Worm (Caenorhabditis elegans): ENCODE measurements around the gene nhr-203.

nhr-203 gene

DNA sequence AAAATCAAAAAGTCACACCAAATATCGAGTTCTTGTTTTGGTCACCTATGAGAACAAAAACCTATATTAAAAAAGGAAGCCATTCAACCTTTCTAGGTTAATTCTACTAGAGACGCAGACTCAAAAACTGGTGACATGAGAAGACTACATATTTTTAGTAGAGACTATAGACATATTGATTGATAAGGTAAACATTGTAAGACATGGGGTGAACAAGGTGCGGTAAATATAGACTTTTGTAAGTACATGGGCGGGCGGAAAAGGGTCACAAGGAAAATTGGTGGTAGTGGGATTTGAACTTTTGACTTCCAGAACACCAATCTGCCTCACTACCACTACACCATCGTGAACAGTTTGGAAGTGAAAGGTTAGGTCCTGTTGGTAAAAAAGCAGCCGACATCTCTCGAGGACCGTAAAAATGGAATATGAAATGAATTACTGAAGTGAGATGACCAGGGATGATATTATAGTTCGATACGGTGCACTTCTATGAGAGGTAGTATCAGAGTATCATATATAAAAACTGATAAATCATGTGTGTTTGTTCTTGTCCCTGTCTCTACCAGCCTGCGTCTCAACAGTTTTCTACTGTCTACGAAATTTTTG, 24.8 kb downstream of the nhr-203 start, which contains the start of gene nhr-212:
Gene nhr-212 (plus strand): TSS at position 573 of the 606 bp plus-strand sequence.
- TF ChIP-seq unc-62 (GFP tag; optimal IDR thresholded peaks at IDR 0.05): no peak
- TF ChIP-seq pha-4 (tag; optimal IDR thresholded peaks at IDR 0.05): peak; percentile 6
- TF ChIP-seq ceh-39 (tag; optimal IDR thresholded peaks at IDR 0.05): no peak

DNA sequence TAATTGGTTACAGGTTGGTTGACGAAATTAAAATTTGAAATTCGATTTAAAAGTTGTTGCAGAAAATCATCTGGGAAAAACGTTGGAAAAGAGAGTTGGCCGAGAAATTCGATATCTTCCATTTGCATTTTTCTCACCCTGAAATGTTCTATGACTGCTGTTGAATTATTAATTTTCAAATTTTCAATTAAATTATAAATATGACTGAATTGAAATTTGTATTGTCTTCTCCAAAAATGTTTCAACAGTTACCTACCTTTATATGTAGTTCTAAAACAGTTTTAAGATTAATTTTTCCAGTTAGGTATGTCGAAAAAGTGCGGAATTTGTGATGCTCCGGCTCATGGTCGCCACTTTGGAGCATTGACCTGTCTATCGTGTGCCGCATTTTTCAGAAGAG, 27.1 kb downstream of the nhr-203 start, which contains the start of gene nhr-211:
Gene nhr-211 (plus strand): TSS at position 301 of the 400 bp plus-strand sequence.
- TF ChIP-seq snpc-4 (tag; optimal IDR thresholded peaks at IDR 0.05) (no peak), hlh-1 (tag; optimal IDR thresholded peaks at IDR 0.05) (no peak), ham-2 (GFP tag; optimal IDR thresholded peaks at IDR 0.05) (no peak), mls-2 (tag; optimal IDR thresholded peaks at IDR 0.05) (no peak), bed-3 (GFP tag; optimal IDR thresholded peaks at IDR 0.05) (no peak), tbx-8 (GFP tag; optimal IDR thresholded peaks at IDR 0.05) (no peak), ceh-83 (GFP tag; optimal IDR thresholded peaks at IDR 0.05) (no peak)

DNA sequence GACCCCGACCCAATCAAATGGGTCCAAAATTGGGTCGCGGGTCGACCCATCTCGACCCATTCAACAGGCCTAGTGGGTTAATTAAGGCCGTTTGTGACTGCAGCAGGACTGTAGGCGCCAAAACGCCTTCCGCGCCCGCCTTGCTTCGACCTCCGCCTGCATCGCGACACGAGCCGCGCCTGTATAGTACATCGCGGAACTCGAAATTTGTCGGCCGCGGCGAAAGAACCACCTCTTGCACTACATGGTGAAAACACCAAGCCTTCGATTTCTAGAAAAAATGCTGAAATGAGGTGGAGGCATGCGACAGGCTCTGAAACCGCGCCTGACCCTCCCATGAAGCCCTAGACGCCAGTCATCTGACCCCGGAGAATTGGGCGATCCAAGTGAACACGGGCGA, 28.4 kb downstream of the nhr-203 start:
- TF ChIP-seq nhr-28 (tag; optimal IDR thresholded peaks at IDR 0.05): no peak
- TF ChIP-seq M03D4.4 (tag; optimal IDR thresholded peaks at IDR 0.05): no peak
- no peak for TF ChIP-seq bed-3 (GFP tag; optimal IDR thresholded peaks at IDR 0.05)
- no peak for TF ChIP-seq sem-2 (GFP tag; optimal IDR thresholded peaks at IDR 0.05)
- TF ChIP-seq unc-62 (GFP tag; optimal IDR thresholded peaks at IDR 0.05): no peak
- no peak for TF ChIP-seq ceh-83 (GFP tag; optimal IDR thresholded peaks at IDR 0.05)
- no peak for TF ChIP-seq drap-1 (GFP tag; optimal IDR thresholded peaks at IDR 0.05)

DNA sequence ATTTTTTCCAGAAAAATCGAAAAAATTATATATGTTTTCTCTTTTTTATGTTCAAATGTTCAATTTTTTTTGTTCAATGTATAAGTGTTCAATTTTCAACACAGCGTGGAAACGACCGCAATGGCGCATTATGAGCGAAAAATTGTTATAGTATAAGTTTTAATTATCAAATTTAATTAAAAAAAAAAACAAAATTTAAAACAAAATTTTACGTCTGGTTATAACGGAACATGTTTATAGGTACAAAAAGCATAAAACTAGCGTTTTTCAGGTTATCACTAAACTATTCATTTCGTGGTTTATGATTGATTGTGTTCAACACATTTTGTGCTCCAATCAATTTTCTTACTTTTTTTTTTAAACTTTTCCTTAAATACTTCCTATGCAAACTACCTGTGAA, 29.7 kb downstream of the nhr-203 start, which contains the start of gene nhr-106:
Gene nhr-106 (plus strand): TSS at position 301 of the 400 bp plus-strand sequence.
- TF ChIP-seq ceh-39 (tag; optimal IDR thresholded peaks at IDR 0.05): no peak
- TF ChIP-seq hlh-1 (tag; optimal IDR thresholded peaks at IDR 0.05): no peak
- no peak for TF ChIP-seq unc-120 (tag; optimal IDR thresholded peaks at IDR 0.05; ENCODE audit: poor library complexity, severe bottlenecking)
- TF ChIP-seq flh-1 (GFP tag; optimal IDR thresholded peaks at IDR 0.05): no peak
- no peak for TF ChIP-seq nhr-237 (tag; optimal IDR thresholded peaks at IDR 0.05)
- no peak for TF ChIP-seq lsy-2 (tag; optimal IDR thresholded peaks at IDR 0.05)
- TF ChIP-seq mls-2 (tag; optimal IDR thresholded peaks at IDR 0.05): no peak
- no peak for TF ChIP-seq unc-39 (tag; optimal IDR thresholded peaks at IDR 0.05)
- TF ChIP-seq nhr-2 (tag; optimal IDR thresholded peaks at IDR 0.05): no peak
- no peak for TF ChIP-seq nhr-12 (tag; optimal IDR thresholded peaks at IDR 0.05)
- TF ChIP-seq ham-2 (GFP tag; optimal IDR thresholded peaks at IDR 0.05): no peak
- TF ChIP-seq snpc-4 (tag; optimal IDR thresholded peaks at IDR 0.05): no peak

DNA sequence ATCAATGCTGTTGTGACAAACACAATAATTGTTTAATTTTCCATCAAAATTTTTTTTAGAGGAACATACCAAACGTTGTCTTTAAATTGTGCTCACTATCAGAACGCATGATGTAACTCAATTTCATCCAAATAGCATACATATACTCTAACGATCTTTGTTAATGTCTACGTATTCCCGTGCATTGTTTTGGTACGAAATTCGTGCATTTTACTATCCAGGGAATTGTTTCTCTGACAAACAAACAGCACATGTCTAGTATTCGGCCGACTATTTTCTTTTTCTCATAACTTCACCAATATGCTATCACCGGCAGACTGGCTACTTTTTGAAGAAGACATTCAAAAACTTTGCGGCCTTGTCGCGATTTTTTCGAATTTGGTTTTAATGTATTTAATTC, 31.8 kb downstream of the nhr-203 start, which contains the start of gene str-196:
Gene str-196 (plus strand): TSS at position 301 of the 400 bp plus-strand sequence.
- no peak for TF ChIP-seq lsy-2 (tag; optimal IDR thresholded peaks at IDR 0.05)
- TF ChIP-seq ceh-83 (GFP tag; optimal IDR thresholded peaks at IDR 0.05): no peak
- TF ChIP-seq blmp-1 (tag; optimal IDR thresholded peaks at IDR 0.05): no peak
- TF ChIP-seq mab-5 (tag; optimal IDR thresholded peaks at IDR 0.05): no peak
- no peak for TF ChIP-seq unc-120 (tag; optimal IDR thresholded peaks at IDR 0.05; ENCODE audit: poor library complexity, severe bottlenecking)
- TF ChIP-seq lin-32 (GFP tag; optimal IDR thresholded peaks at IDR 0.05): no peak
- TF ChIP-seq nhr-76 (tag; optimal IDR thresholded peaks at IDR 0.05): no peak
- no peak for TF ChIP-seq ceh-39 (tag; optimal IDR thresholded peaks at IDR 0.05)
- no peak for TF ChIP-seq nhr-12 (tag; optimal IDR thresholded peaks at IDR 0.05)

DNA sequence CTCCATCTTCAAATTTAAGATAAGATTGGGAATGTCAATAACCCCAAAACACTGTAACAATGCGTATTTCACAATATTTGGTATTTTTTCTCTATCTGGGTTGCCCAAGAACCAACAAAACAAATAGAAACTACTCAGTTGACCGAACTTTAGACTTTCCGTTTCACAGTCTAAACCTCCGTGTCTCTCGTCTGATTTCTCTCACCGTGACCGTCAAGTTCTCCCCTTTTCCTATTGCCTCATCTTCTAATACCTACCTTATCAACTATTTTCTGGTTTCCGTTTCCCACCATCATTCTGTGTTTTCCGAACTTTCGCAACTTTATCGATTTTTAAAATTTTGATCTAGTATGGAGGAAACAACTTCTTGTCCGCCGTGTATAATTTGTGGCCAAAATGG, 34.7 kb downstream of the nhr-203 start, which contains the start of gene nhr-131:
Gene nhr-131 (plus strand): TSS at position 87 of the 400 bp plus-strand sequence.
- TF ChIP-seq elt-3 (tag; optimal IDR thresholded peaks at IDR 0.05) (no peak), sem-2 (GFP tag; optimal IDR thresholded peaks at IDR 0.05) (no peak), nhr-2 (tag; optimal IDR thresholded peaks at IDR 0.05) (no peak), cnd-1 (tag; optimal IDR thresholded peaks at IDR 0.05) (no peak), snpc-4 (tag; optimal IDR thresholded peaks at IDR 0.05) (no peak)

DNA sequence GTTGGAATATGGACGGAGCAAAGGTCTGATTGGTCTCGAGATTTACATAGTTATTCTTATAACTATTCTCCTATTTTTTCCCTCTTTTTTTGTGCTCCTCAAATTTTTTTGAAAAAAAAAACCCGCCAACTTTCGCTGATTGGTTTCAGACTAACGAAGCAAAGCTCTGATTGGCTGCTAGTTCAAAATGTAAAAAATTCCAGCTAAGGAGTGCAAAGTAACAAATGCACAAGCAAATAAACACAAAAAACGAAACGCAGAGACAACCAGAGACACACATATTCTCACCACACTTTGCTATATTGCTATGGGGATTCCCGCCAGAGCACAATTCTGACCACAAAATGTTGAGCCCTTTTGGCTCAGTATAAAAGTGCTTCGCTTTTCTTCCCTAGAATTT, 37.8 kb downstream of the nhr-203 start, which contains the start of gene T01G6.1:
Gene T01G6.1 (plus strand): TSS at position 301 of the 400 bp plus-strand sequence.
- TF ChIP-seq nhr-237 (tag; optimal IDR thresholded peaks at IDR 0.05): no peak

Measured in whole organism, mixed stage, embryonic.